Fruit fly (Drosophila melanogaster): ENCODE data around the gene Actn.

Actn gene

DNA sequence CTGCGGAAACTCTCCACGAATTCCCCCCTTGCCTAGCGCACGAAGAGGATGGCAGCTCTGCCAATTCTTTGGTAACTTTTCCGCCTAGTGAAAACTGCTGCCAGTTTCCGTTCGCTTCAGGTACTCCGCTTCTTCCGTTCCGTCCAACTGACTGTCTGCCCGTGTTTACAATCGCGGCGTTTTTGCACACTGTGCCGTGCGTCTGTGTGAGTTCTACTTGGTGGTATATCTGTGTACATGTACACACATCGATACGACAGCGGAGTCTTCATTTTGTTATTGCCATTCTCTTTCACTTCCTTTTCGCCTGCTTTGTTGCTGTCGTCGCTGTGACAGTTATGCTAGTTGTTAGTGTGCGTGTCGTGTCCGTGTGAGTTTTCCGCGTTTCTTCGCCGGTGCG lies 29.3 kb downstream of the Actn start (continued):
- TF ChIP-seq CG3032 (tag; optimal IDR thresholded peaks at IDR 0.05) (peak; percentile 55), Sox102F (GFP tag; optimal IDR thresholded peaks at IDR 0.05) (peak; percentile 46), Sox14 (GFP tag; optimal IDR thresholded peaks at IDR 0.05) (peak; percentile 49), CG34406 (GFP tag; optimal IDR thresholded peaks at IDR 0.05) (peak; percentile 13), lz (GFP tag; optimal IDR thresholded peaks at IDR 0.05) (peak; percentile 39), OdsH (GFP tag; optimal IDR thresholded peaks at IDR 0.05) (no peak)

DNA sequence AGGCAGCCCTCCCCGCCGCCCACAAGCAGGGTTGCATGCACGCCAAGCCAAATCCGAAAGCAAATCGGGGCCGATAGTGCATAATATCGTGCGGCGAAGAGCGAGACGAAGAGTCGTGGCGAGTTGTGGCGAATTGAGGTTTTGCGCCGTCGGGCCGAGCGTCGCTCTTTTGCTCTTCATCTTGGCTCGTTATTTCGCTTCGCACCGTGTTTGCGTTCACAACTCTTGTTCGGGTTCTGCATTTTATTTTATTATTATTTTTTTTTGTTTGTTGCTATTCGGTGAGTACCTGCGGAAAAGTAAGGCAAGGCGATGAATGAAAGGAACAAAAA lies 30.0 kb downstream of the Actn start:
- TF ChIP-seq CG11762 (GFP tag; optimal IDR thresholded peaks at IDR 0.05; ENCODE audit: insufficient read depth): no peak
- TF ChIP-seq CG6163 (GFP tag; IDR thresholded peaks at IDR 0.05): peak; percentile 60
- TF ChIP-seq achi (GFP tag; optimal IDR thresholded peaks at IDR 0.05): no peak
- peak in 1 of 2 experiments; percentile 28 for TF ChIP-seq ss (GFP tag; optimal IDR thresholded peaks at IDR 0.05)
- peak; percentile 1 for TF ChIP-seq Eip78C (GFP tag)
- no peak for TF ChIP-seq Sox102F (GFP tag; optimal IDR thresholded peaks at IDR 0.05)
- peak; percentile 36; the same call in 1 of the 3 replicates for TF ChIP-seq CG8119 (GFP tag; IDR thresholded peaks at IDR 0.05)
- no peak for TF ChIP-seq Hr38 (GFP tag; optimal IDR thresholded peaks at IDR 0.05)

DNA sequence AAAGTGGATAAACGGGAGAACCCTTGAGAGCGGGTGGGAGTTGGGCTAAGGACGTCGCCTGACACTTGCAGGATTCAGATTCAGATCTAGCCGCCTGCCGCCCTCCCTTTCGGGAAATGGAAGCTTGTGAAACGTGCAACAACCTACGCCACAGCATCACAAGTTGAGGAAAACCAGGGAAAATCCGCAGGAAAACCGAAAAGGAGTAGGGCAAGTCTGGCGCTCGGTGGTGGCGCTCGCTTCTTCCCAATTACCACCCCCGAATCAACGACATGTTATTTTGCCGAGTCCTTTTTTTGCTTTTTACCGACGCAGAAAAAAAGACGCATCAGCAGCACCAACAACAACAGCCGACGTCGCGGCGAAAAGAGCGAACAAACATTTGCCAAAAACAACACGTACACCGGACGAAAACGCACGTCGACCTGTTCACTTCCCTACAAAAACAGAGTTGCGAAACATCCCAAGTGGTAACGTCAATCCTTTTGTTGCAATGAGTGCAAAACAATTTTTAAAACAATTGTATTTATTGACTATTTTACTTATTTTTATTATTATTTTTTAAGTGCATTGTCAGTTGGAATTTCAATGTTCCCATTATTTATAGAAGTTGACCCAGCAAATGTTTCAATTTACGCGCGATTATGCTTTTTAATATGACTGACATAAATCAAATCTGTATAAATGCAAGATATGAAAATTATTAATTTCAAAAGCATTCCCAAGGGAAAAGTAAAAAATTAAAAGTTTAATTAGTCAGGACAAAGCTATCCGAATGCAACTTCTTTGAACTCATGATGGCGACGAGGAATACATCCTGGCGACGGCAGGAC lies 30.6 kb downstream of the Actn start:
- peak; percentile 31 for TF ChIP-seq Sox15 (GFP tag; optimal IDR thresholded peaks at IDR 0.05)
- TF ChIP-seq CG11294 (GFP tag; IDR thresholded peaks at IDR 0.05): no peak
- TF ChIP-seq vri (GFP tag; optimal IDR thresholded peaks at IDR 0.05): peak; percentile 5
- TF ChIP-seq CG8119 (GFP tag; IDR thresholded peaks at IDR 0.05): peak; percentile 50; the same call in 2 of the 3 replicates
- TF ChIP-seq CG1621 (tag; optimal IDR thresholded peaks at IDR 0.05): no peak
- peak; percentile 39; the same call in 1 of the 2 replicates for TF ChIP-seq Gug (GFP tag; IDR thresholded peaks at IDR 0.05)
- TF ChIP-seq Eip78C (GFP tag): peak; percentile 84
- TF ChIP-seq Sox14 (GFP tag; optimal IDR thresholded peaks at IDR 0.05): peak; percentile 27
- no peak for TF ChIP-seq Hr38 (GFP tag; optimal IDR thresholded peaks at IDR 0.05)
- no peak for TF ChIP-seq dac (GFP tag; optimal IDR thresholded peaks at IDR 0.05)
- TF ChIP-seq CG8319 (GFP tag; optimal IDR thresholded peaks at IDR 0.05): no peak
- peak; percentile 59 for TF ChIP-seq Sox102F (GFP tag; optimal IDR thresholded peaks at IDR 0.05)
- TF ChIP-seq salr (GFP tag; optimal IDR thresholded peaks at IDR 0.05): peak; percentile 3 to 72
- TF ChIP-seq lz (GFP tag; optimal IDR thresholded peaks at IDR 0.05): peak; percentile 42
- TF ChIP-seq cyc (GFP tag; optimal IDR thresholded peaks at IDR 0.05): peak; percentile 16
- TF ChIP-seq Blimp-1 (GFP tag; optimal IDR thresholded peaks at IDR 0.05): no peak
- TF ChIP-seq CG3919 (GFP tag; optimal IDR thresholded peaks at IDR 0.05): peak; percentile 54
- peak; percentile 68 for TF ChIP-seq esn (GFP tag; optimal IDR thresholded peaks at IDR 0.05)
- peak; percentile 55 for TF ChIP-seq CG15336 (GFP tag; IDR thresholded peaks at IDR 0.05)
- no peak for TF ChIP-seq CG4318 (GFP tag; optimal IDR thresholded peaks at IDR 0.05)
- peak; percentile 70 for TF ChIP-seq OdsH (GFP tag; optimal IDR thresholded peaks at IDR 0.05)
- TF ChIP-seq CG10669 (GFP tag; optimal IDR thresholded peaks at IDR 0.05): peak; percentile 45
- TF ChIP-seq pdm3 (GFP tag; optimal IDR thresholded peaks at IDR 0.05): peak; percentile 42
- peak; percentile 79 for TF ChIP-seq Hr4 (GFP tag; optimal IDR thresholded peaks at IDR 0.05)
- TF ChIP-seq CG11902 (GFP tag; optimal IDR thresholded peaks at IDR 0.05): peak; percentile 24
- peak; percentile 14 for TF ChIP-seq CG6792 (GFP tag; optimal IDR thresholded peaks at IDR 0.05)
- peak; percentile 46 for TF ChIP-seq spab (GFP tag; optimal IDR thresholded peaks at IDR 0.05)
- peak; percentile 19 for TF ChIP-seq dsx (GFP tag; optimal IDR thresholded peaks at IDR 0.05; ENCODE audit: poor library complexity, severe bottlenecking)
- peak; percentile 57 for TF ChIP-seq acj6 (GFP tag; optimal IDR thresholded peaks at IDR 0.05)
- TF ChIP-seq CG11762 (GFP tag; optimal IDR thresholded peaks at IDR 0.05; ENCODE audit: insufficient read depth): peak; percentile 21
- TF ChIP-seq CG34406 (GFP tag; optimal IDR thresholded peaks at IDR 0.05): peak; percentile 60
- TF ChIP-seq net (GFP tag; optimal IDR thresholded peaks at IDR 0.05): peak; percentile 41
- TF ChIP-seq CG6808 (GFP tag; optimal IDR thresholded peaks at IDR 0.05): peak; percentile 16
- no peak for TF ChIP-seq CG6854 (GFP tag; optimal IDR thresholded peaks at IDR 0.05)
- TF ChIP-seq Eip75B (GFP tag; optimal IDR thresholded peaks at IDR 0.05): no peak
- TF ChIP-seq CG6276 (GFP tag; optimal IDR thresholded peaks at IDR 0.05): peak; percentile 54
- peak; percentile 58 for TF ChIP-seq Smox (GFP tag; optimal IDR thresholded peaks at IDR 0.05)
- TF ChIP-seq CG16779 (tag; optimal IDR thresholded peaks at IDR 0.05): no peak
- TF ChIP-seq fd59A (GFP tag; optimal IDR thresholded peaks at IDR 0.05): no peak
- TF ChIP-seq CG9139 (GFP tag; optimal IDR thresholded peaks at IDR 0.05): no peak
